Fruit fly (Drosophila melanogaster) whole organism, embryonic: ENCODE data around the gene CG11975.
A peak's percentile ranks its signal among the peaks of the same experiment; 100 is the strongest.

Experiments
- Asciz ChIP-seq: fragments of 200-800 bp; sonication (Bioruptor generic); optimal IDR thresholded peaks from 2 replicates; lab custom pipeline; 2017; ENCODE audit warnings: missing biosample characterization, mild to moderate bottlenecking, missing genetic modification characterization, missing genetic modification reagents
- Awh ChIP-seq: fragments of 200-800 bp; sonication (Bioruptor generic); IDR thresholded peaks from 2 replicates; pipeline ENCODE4, ENCODE4 v1.3.6; 2022; ENCODE audit warnings: missing biosample characterization, missing genetic modification characterization
- B-H2 ChIP-seq: fragments of 200-800 bp; sonication (Bioruptor generic); optimal IDR thresholded peaks from 2 replicates; lab custom pipeline; 2018; ENCODE audit warnings: missing biosample characterization, mild to moderate bottlenecking, missing genetic modification characterization
- Blimp-1 ChIP-seq: fragments of 200-800 bp; sonication (Bioruptor generic); optimal IDR thresholded peaks from 3 replicates; lab custom pipeline; 2018; ENCODE audit warnings: missing biosample characterization, missing genetic modification characterization, mild to moderate bottlenecking, moderate library complexity, missing genetic modification reagents
- CG10267 ChIP-seq: fragments of 200-800 bp; sonication (Bioruptor generic); optimal IDR thresholded peaks from 2 replicates; lab custom pipeline; 2018; ENCODE audit warnings: missing biosample characterization, mild to moderate bottlenecking, missing genetic modification characterization, moderate library complexity
- CG11504 ChIP-seq: fragments of 200-800 bp; sonication (Bioruptor generic); optimal IDR thresholded peaks from 3 replicates; lab custom pipeline; 2019; ENCODE audit warnings: missing biosample characterization, mild to moderate bottlenecking, missing genetic modification characterization, moderate library complexity
- CG12659 ChIP-seq: fragments of 200-800 bp; sonication (Bioruptor generic); optimal IDR thresholded peaks from 3 replicates; lab custom pipeline; 2017; ENCODE audit warnings: mild to moderate bottlenecking, missing biosample characterization, missing genetic modification reagents, missing genetic modification characterization
- CG13424 ChIP-seq: fragments of 200-800 bp; sonication (Bioruptor generic); optimal IDR thresholded peaks from 2 replicates; lab custom pipeline; 2019; ENCODE audit warnings: missing biosample characterization, mild to moderate bottlenecking, missing genetic modification characterization, moderate library complexity
- CG14050 ChIP-seq: fragments of 200-800 bp; sonication (Bioruptor generic); IDR thresholded peaks from 3 replicates; pipeline ENCODE4 v1.3.6; 2022; ENCODE audit warnings: missing biosample characterization, missing genetic modification characterization
- CG14667 ChIP-seq: fragments of 200-800 bp; sonication (Bioruptor generic); IDR thresholded peaks from 2 replicates; pipeline ENCODE4 v1.3.6; 2022; ENCODE audit warnings: missing biosample characterization, missing genetic modification characterization
- CG15011 ChIP-seq: fragments of 200-800 bp; sonication (Bioruptor generic); optimal IDR thresholded peaks from 3 replicates; lab custom pipeline; 2018; ENCODE audit warnings: missing biosample characterization, mild to moderate bottlenecking, missing genetic modification characterization
- CG15696 ChIP-seq: fragments of 200-800 bp; sonication (Bioruptor generic); optimal IDR thresholded peaks from 2 replicates; lab custom pipeline; 2019; ENCODE audit warnings: missing biosample characterization, mild to moderate bottlenecking, missing genetic modification characterization, moderate library complexity
- CG17186 ChIP-seq: fragments of 200-800 bp; sonication (Bioruptor generic); optimal IDR thresholded peaks from 3 replicates; lab custom pipeline; 2017; ENCODE audit warnings: missing biosample characterization, missing genetic modification reagents, missing genetic modification characterization
- CG17328 ChIP-seq: fragments of 200-800 bp; sonication (Bioruptor generic); IDR thresholded peaks from 2 replicates; pipeline ENCODE4 v1.3.6; 2022; ENCODE audit warnings: missing biosample characterization, missing genetic modification characterization
- CG17361 ChIP-seq: fragments of 200-800 bp; sonication (Bioruptor generic); IDR thresholded peaks from 3 replicates; pipeline ENCODE4 v1.3.6; 2022; ENCODE audit warnings: missing biosample characterization, missing genetic modification characterization
- CG17385 ChIP-seq: fragments of 200-800 bp; sonication (Bioruptor generic); optimal IDR thresholded peaks from 3 replicates; lab custom pipeline; 2018; ENCODE audit warnings: missing biosample characterization, mild to moderate bottlenecking, missing genetic modification characterization
- CG18262 ChIP-seq: fragments of 200-800 bp; optimal IDR thresholded peaks from 3 replicates; lab custom pipeline; 2019; ENCODE audit warnings: missing biosample characterization, mild to moderate bottlenecking, missing genetic modification characterization, moderate library complexity
- CG18599 ChIP-seq: fragments of 200-800 bp; sonication (Bioruptor generic); optimal IDR thresholded peaks from 3 replicates; lab custom pipeline; 2017; ENCODE audit warnings: missing biosample characterization, missing genetic modification characterization, mild to moderate bottlenecking, moderate library complexity, missing genetic modification reagents
- CG30020 ChIP-seq: fragments of 200-800 bp; optimal IDR thresholded peaks from 2 replicates; lab custom pipeline; 2019; ENCODE audit warnings: missing biosample characterization, mild to moderate bottlenecking, missing genetic modification characterization, moderate library complexity
- CG32772 ChIP-seq: fragments of 200-800 bp; sonication (Bioruptor generic); IDR thresholded peaks from 2 replicates; pipeline ENCODE4 v1.3.6; 2022; ENCODE audit warnings: missing biosample characterization, missing genetic modification characterization
- CG34376 ChIP-seq: fragments of 200-800 bp; sonication (Bioruptor generic); optimal IDR thresholded peaks from 2 replicates; lab custom pipeline; 2018; ENCODE audit warnings: missing biosample characterization, mild to moderate bottlenecking, missing genetic modification characterization
- CG4404 ChIP-seq: fragments of 200-800 bp; sonication (Bioruptor generic); IDR thresholded peaks from 2 replicates; pipeline ENCODE4 v1.3.6; 2022; ENCODE audit warnings: missing biosample characterization, missing genetic modification characterization
- CG5953 ChIP-seq: fragments of 200-800 bp; sonication (Bioruptor generic); IDR thresholded peaks from 2 replicates; pipeline ENCODE4 v1.3.6; 2022; ENCODE audit warnings: missing biosample characterization, missing genetic modification characterization
- CG9609 ChIP-seq: fragments of 200-800 bp; sonication (Bioruptor generic); optimal IDR thresholded peaks from 3 replicates; lab custom pipeline; 2016; ENCODE audit warnings: missing biosample characterization, missing genetic modification characterization
- CG9932 ChIP-seq: fragments of 200-800 bp; sonication (Bioruptor generic); IDR thresholded peaks from 2 replicates; pipeline ENCODE4 v1.3.6; 2022; ENCODE audit warnings: missing biosample characterization, missing genetic modification characterization
- Dek ChIP-seq: fragments of 200-800 bp; sonication (Bioruptor generic); optimal IDR thresholded peaks from 3 replicates; lab custom pipeline; 2019; ENCODE audit warnings: missing biosample characterization, mild to moderate bottlenecking, missing genetic modification characterization, moderate library complexity
- Eip74EF ChIP-seq, 2 experiments: fragments of 200-800 bp in 1 of 2; fragments of >200 bp in 1 of 2; sonication (Bioruptor generic) in 1 of 2; optimal IDR thresholded peaks; 2 replicates each; lab custom pipeline; 2017 to 2019; ENCODE audit warnings: missing biosample characterization in 2 of 2, missing genetic modification characterization in 2 of 2, mild to moderate bottlenecking in 1 of 2, moderate library complexity in 1 of 2
- Hmr ChIP-seq: fragments of 200-800 bp; sonication (Bioruptor generic); optimal IDR thresholded peaks from 3 replicates; lab custom pipeline; 2017; ENCODE audit warnings: mild to moderate bottlenecking, missing biosample characterization, missing genetic modification reagents, missing genetic modification characterization
- Hr51 ChIP-seq, 2 experiments: fragments of 200-800 bp; sonication (Bioruptor generic); optimal IDR thresholded peaks; 2 replicates in 1 of 2; 3 replicates in 1 of 2; lab custom pipeline; 2016 to 2018; ENCODE audit warnings: missing biosample characterization in 2 of 2, missing genetic modification characterization in 2 of 2, mild to moderate bottlenecking in 1 of 2, moderate library complexity in 1 of 2
- Nf-YA ChIP-seq: fragments of 200-800 bp; sonication (Bioruptor generic); IDR thresholded peaks from 2 replicates; pipeline ENCODE4 v1.3.6; 2022; ENCODE audit warnings: missing biosample characterization, missing genetic modification characterization
- Scr ChIP-seq: fragments of 200-800 bp; sonication (Bioruptor generic); IDR thresholded peaks from 2 replicates; pipeline ENCODE4 v1.3.6; 2022; ENCODE audit warnings: missing biosample characterization, missing genetic modification characterization; ENCODE audit not compliant: partially characterized antibody
- Six4 ChIP-seq: fragments of 200-800 bp; sonication (Bioruptor generic); optimal IDR thresholded peaks from 2 replicates; lab custom pipeline; 2016; ENCODE audit warnings: missing biosample characterization, missing genetic modification characterization
- Xrp1 ChIP-seq: fragments of 200-800 bp; sonication (Bioruptor generic); IDR thresholded peaks from 2 replicates; pipeline ENCODE4 v1.3.6; 2022; ENCODE audit warnings: missing biosample characterization, missing genetic modification characterization
- bsh ChIP-seq, 2 experiments: fragments of 200-800 bp; sonication (Bioruptor generic); optimal IDR thresholded peaks; 2 replicates each; lab custom pipeline; 2017 to 2018; ENCODE audit warnings: mild to moderate bottlenecking in 2 of 2, missing biosample characterization in 2 of 2, missing genetic modification characterization in 2 of 2, moderate library complexity in 1 of 2
- ci ChIP-seq: fragments of 200-800 bp; sonication (Bioruptor generic); IDR thresholded peaks from 3 replicates; pipeline ENCODE4 v1.3.6; 2022; ENCODE audit warnings: missing biosample characterization, missing genetic modification characterization
- corto ChIP-seq: fragments of 200-800 bp; sonication (Bioruptor generic); optimal IDR thresholded peaks from 2 replicates; lab custom pipeline; 2016; ENCODE audit warnings: missing biosample characterization, mild to moderate bottlenecking, missing genetic modification characterization, moderate library complexity
- dimm ChIP-seq: fragments of 200-800 bp; sonication (Bioruptor generic); IDR thresholded peaks from 2 replicates; pipeline ENCODE4 v1.3.6; 2022; ENCODE audit warnings: missing biosample characterization, missing genetic modification characterization
- dmrt11E ChIP-seq: fragments of 200-800 bp; sonication (Bioruptor generic); optimal IDR thresholded peaks from 3 replicates; lab custom pipeline; 2018; ENCODE audit warnings: missing biosample characterization, mild to moderate bottlenecking, missing genetic modification characterization, moderate library complexity
- dmrt99B ChIP-seq: fragments of 200-800 bp; sonication (Bioruptor generic); optimal IDR thresholded peaks from 2 replicates; lab custom pipeline; 2018; ENCODE audit warnings: missing biosample characterization, mild to moderate bottlenecking, missing genetic modification characterization, moderate library complexity
- ewg ChIP-seq: fragments of 200-800 bp; sonication (Bioruptor generic); optimal IDR thresholded peaks from 3 replicates; lab custom pipeline; 2017; ENCODE audit warnings: mild to moderate bottlenecking, missing biosample characterization, missing genetic modification reagents, missing genetic modification characterization
- eyg ChIP-seq: fragments of 200-800 bp; sonication (Bioruptor generic); optimal IDR thresholded peaks from 3 replicates; lab custom pipeline; 2016; ENCODE audit warnings: missing biosample characterization, missing genetic modification characterization
- fd96Cb ChIP-seq: fragments of 200-800 bp; sonication (Bioruptor generic); optimal IDR thresholded peaks from 2 replicates; lab custom pipeline; 2018; ENCODE audit warnings: missing biosample characterization, mild to moderate bottlenecking, missing genetic modification characterization, moderate library complexity
- lab ChIP-seq: fragments of 200-800 bp; sonication (Bioruptor generic); optimal IDR thresholded peaks from 3 replicates; lab custom pipeline; 2017; ENCODE audit warnings: missing biosample characterization, missing genetic modification characterization, mild to moderate bottlenecking, moderate library complexity, missing genetic modification reagents
- nmo ChIP-seq: fragments of 200-800 bp; sonication (Bioruptor generic); optimal IDR thresholded peaks from 2 replicates; lab custom pipeline; 2018; ENCODE audit warnings: missing biosample characterization, mild to moderate bottlenecking, missing genetic modification characterization, moderate library complexity
- sd ChIP-seq: fragments of 200-800 bp; sonication (Bioruptor generic); optimal IDR thresholded peaks from 3 replicates; lab custom pipeline; 2018; ENCODE audit warnings: missing biosample characterization, mild to moderate bottlenecking, missing genetic modification characterization, moderate library complexity
- vnd ChIP-seq: fragments of 200-800 bp; sonication (Bioruptor generic); IDR thresholded peaks from 3 replicates; pipeline ENCODE4 v1.3.6; 2022; ENCODE audit warnings: missing biosample characterization, missing genetic modification characterization; ENCODE audit not compliant: partially characterized antibody
- vvl ChIP-seq: fragments of 200-800 bp; sonication (Bioruptor generic); IDR thresholded peaks from 2 replicates; pipeline ENCODE4 v1.3.6; 2022; ENCODE audit warnings: missing biosample characterization, missing genetic modification characterization
- zfh1 ChIP-seq: fragments of 200-800 bp; sonication (Bioruptor generic); IDR thresholded peaks from 3 replicates; pipeline ENCODE4 v1.3.6; 2022; ENCODE audit warnings: missing biosample characterization, missing genetic modification characterization

Gene CG11975

dm6 chr3R:8963756-8964342, 29.2 kb upstream of the CG11975 start (continued):
- TF ChIP-seq Scr (GFP tag; lab: Robert Waterston, UW): no peak
- no peak for TF ChIP-seq Dek (tag; lab: Kevin White, UChicago)
- TF ChIP-seq Blimp-1 (GFP tag; lab: Kevin White, UChicago): peak; percentile 63
- TF ChIP-seq Hmr (GFP tag; lab: Kevin White, UChicago): no peak
- no peak for TF ChIP-seq CG18599 (GFP tag; lab: Kevin White, UChicago)
- no peak for TF ChIP-seq B-H2 (GFP tag; lab: Kevin White, UChicago)
- no peak for TF ChIP-seq sd
- no peak for TF ChIP-seq CG30020
- TF ChIP-seq Eip74EF (GFP tag; optimal IDR thresholded peaks at IDR 0.05; lab: Kevin White, UChicago): peak in 1 of 2 experiments; percentile 14
- no peak for TF ChIP-seq dmrt11E (tag; lab: Kevin White, UChicago)
- TF ChIP-seq Nf-YA: 0 out of 2 replicates have a peak, but pooled peaks have one; percentile 15
- TF ChIP-seq CG17385: peak; percentile 39
- TF ChIP-seq CG17328 (GFP tag; lab: Robert Waterston, UW): peak; percentile 55; the same call in 1 of the 2 replicates
- TF ChIP-seq vnd (GFP tag; lab: Robert Waterston, UW): no peak
- TF ChIP-seq CG15696: no peak
- peak; percentile 46; the same call in 1 of the 3 replicates for TF ChIP-seq CG17361 (GFP tag; lab: Robert Waterston, UW)
- TF ChIP-seq dimm: 0 out of 2 replicates have a peak, but pooled peaks have one; percentile 22
- TF ChIP-seq fd96Cb (tag; lab: Kevin White, UChicago): peak; percentile 51
- no peak for TF ChIP-seq CG14667 (GFP tag; lab: Robert Waterston, UW)
- no peak for TF ChIP-seq corto
- peak; percentile 17 for TF ChIP-seq CG10267
- TF ChIP-seq vvl: peak; percentile 74
- TF ChIP-seq ewg: peak; percentile 32
- no peak for TF ChIP-seq CG4404 (GFP tag; lab: Robert Waterston, UW)
- TF ChIP-seq lab: peak; percentile 15
- TF ChIP-seq CG9609 (GFP tag; lab: Kevin White, UChicago): no peak
- peak in 1 of 2 experiments; percentile 38 for TF ChIP-seq bsh (GFP tag; optimal IDR thresholded peaks at IDR 0.05; lab: Kevin White, UChicago)
- no peak for TF ChIP-seq CG15011 (GFP tag; lab: Kevin White, UChicago)
- no peak for TF ChIP-seq eyg (GFP tag; lab: Kevin White, UChicago)
- peak; percentile 40 for TF ChIP-seq CG13424 (tag; lab: Kevin White, UChicago)
- TF ChIP-seq CG12659 (GFP tag; lab: Kevin White, UChicago): no peak
- peak in 1 of 2 experiments; percentile 63 for TF ChIP-seq Hr51 (GFP tag; optimal IDR thresholded peaks at IDR 0.05; lab: Kevin White, UChicago)
- TF ChIP-seq CG18262 (tag; lab: Kevin White, UChicago): peak; percentile 60
- TF ChIP-seq Six4 (GFP tag; lab: Kevin White, UChicago): no peak
- TF ChIP-seq Asciz: peak; percentile 51
- TF ChIP-seq dmrt99B (tag; lab: Kevin White, UChicago): peak; percentile 76
- TF ChIP-seq Awh (GFP tag; lab: Robert Waterston, UW): peak; percentile 64; the same call in 1 of the 2 replicates
- peak; percentile 91 for TF ChIP-seq CG11504
- peak; percentile 32; the same call in 1 of the 2 replicates for TF ChIP-seq CG32772 (GFP tag; lab: Robert Waterston, UW)
- TF ChIP-seq CG17186: no peak
- TF ChIP-seq nmo (GFP tag; lab: Kevin White, UChicago): peak; percentile 49
- TF ChIP-seq Xrp1 (GFP tag; lab: Robert Waterston, UW): peak; percentile 62
- no peak for TF ChIP-seq CG9932 (GFP tag; lab: Robert Waterston, UW)
- TF ChIP-seq ci (GFP tag; lab: Robert Waterston, UW): peak; percentile 85
- 0 out of 3 replicates have a peak, but pooled peaks have one; percentile 15 for TF ChIP-seq zfh1
- TF ChIP-seq CG34376 (GFP tag; lab: Kevin White, UChicago): no peak
- peak; percentile 51; the same call in 1 of the 2 replicates for TF ChIP-seq CG5953 (GFP tag; lab: Robert Waterston, UW)
- TF ChIP-seq CG14050 (GFP tag; lab: Robert Waterston, UW): no peak
